Worm (Caenorhabditis elegans) whole organism, L2 larva: ENCODE measurements around the gene cest-34.

Source experiments
- ceh-16 ChIP-seq: fragments of 150-350 bp; optimal IDR thresholded peaks from 2 replicates; lab custom pipeline; 2014; ENCODE audit warnings: missing biosample characterization, missing genetic modification characterization
- elt-3 ChIP-seq: sonication (generic microtip); optimal IDR thresholded peaks from 2 replicates; lab custom pipeline; 2017; ENCODE audit warnings: missing biosample characterization, missing genetic modification characterization
- lin-13 ChIP-seq: fragments of 150-350 bp; optimal IDR thresholded peaks from 2 replicates; lab custom pipeline; 2014; ENCODE audit warnings: missing biosample characterization, missing genetic modification reagents, missing genetic modification characterization
- nhr-23 ChIP-seq: fragments of 150-350 bp; optimal IDR thresholded peaks from 2 replicates; lab custom pipeline; 2014; ENCODE audit warnings: missing biosample characterization, missing genetic modification reagents, missing genetic modification characterization
- snpc-4 ChIP-seq: fragments of 150-350 bp; optimal IDR thresholded peaks from 2 replicates; lab custom pipeline; 2014; ENCODE audit warnings: missing biosample characterization, missing genetic modification characterization
- unc-62 ChIP-seq: fragments of 150-350 bp; optimal IDR thresholded peaks from 2 replicates; lab custom pipeline; 2014; ENCODE audit warnings: missing biosample characterization, missing genetic modification reagents, missing genetic modification characterization
- zag-1 ChIP-seq: fragments of 150-350 bp; optimal IDR thresholded peaks from 2 replicates; lab custom pipeline; 2014; ENCODE audit warnings: missing biosample characterization, missing genetic modification characterization
- ztf-1 ChIP-seq: fragments of 200-800 bp; sonication (Bioruptor generic); conservative IDR thresholded peaks from 2 replicates; pipeline ENCODE4 v1.3.6; 2022; ENCODE audit warnings: missing genetic modification characterization, missing compliant biosample characterization
- ztf-11 ChIP-seq: sonication (generic microtip); optimal IDR thresholded peaks from 2 replicates; lab custom pipeline; 2017; ENCODE audit warnings: missing biosample characterization, missing genetic modification characterization
- ztf-4 ChIP-seq: fragments of 150-350 bp; optimal IDR thresholded peaks from 2 replicates; lab custom pipeline; 2014; ENCODE audit warnings: missing biosample characterization, missing genetic modification characterization

DNA sequence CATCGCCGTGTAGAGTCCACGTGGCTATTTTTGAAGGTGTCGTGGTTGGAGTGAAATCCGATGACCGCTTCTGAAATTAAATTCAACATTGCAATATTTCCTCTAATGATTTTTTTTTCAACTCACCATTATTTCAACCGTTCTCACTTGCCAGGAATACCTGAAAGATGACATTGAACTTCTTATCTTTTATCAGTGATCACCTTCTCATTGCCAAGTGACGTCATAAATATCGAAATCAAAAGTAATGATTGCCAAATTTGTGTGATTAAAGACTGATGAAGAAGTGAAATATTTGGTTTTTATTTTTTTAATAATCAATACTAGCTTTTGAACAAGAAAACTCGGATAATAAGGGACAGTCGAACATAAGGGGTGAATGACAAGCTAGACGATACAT, 30.2 kb downstream of the cest-34 start, which contains the start of gene W02F12.4:
- TF ChIP-seq lin-13 (GFP tag; lab: Kevin White, UChicago) (no peak), ztf-1 (GFP tag; lab: Robert Waterston, UW) (no peak), nhr-23 (tag; lab: Kevin White, UChicago) (no peak), snpc-4 (tag; lab: Kevin White, UChicago) (no peak), ztf-4 (tag; lab: Kevin White, UChicago) (no peak), zag-1 (tag; lab: Kevin White, UChicago) (no peak), elt-3 (tag; lab: Kevin White, UChicago) (no peak), ztf-11 (no peak), ceh-16 (tag; lab: Kevin White, UChicago) (no peak), unc-62 (no peak)
